Fruit fly (Drosophila melanogaster) whole organism: ENCODE results near the gene Mer.

ENCODE experiments used
- CG8478 ChIP-seq: fragments of >200 bp; optimal IDR thresholded peaks from 2 replicates; lab custom pipeline; 2018; ENCODE audit warnings: inconsistent platforms
- Dll ChIP-seq: fragments of >200 bp; optimal IDR thresholded peaks from 2 replicates; lab custom pipeline; 2017
- pan ChIP-seq: fragments of >200 bp; optimal IDR thresholded peaks from 2 replicates; lab custom pipeline; 2017
- psq ChIP-seq: fragments of >200 bp; optimal IDR thresholded peaks from 2 replicates; lab custom pipeline; 2017
- usp ChIP-seq: fragments of >200 bp; optimal IDR thresholded peaks from 2 replicates; lab custom pipeline; 2017; ENCODE audit warnings: missing biosample characterization, missing genetic modification characterization, mixed read lengths

dm6 chrX:19704083-19704482 lies 10.8 kb upstream of the Mer start, which contains the start of the genes CG14230 and CG14232:
- TF ChIP-seq usp (GFP tag; lab: Kevin White, UChicago), result no peak
- TF ChIP-seq psq (lab: Kevin White, UChicago), result no peak
- no peak for TF ChIP-seq pan (lab: Kevin White, UChicago)
- TF ChIP-seq CG8478 (lab: Kevin White, UChicago), result no peak
- no peak for TF ChIP-seq Dll (lab: Kevin White, UChicago)
